Worm (Caenorhabditis elegans): ENCODE measurements around the gene sid-3.

Gene sid-3

DNA sequence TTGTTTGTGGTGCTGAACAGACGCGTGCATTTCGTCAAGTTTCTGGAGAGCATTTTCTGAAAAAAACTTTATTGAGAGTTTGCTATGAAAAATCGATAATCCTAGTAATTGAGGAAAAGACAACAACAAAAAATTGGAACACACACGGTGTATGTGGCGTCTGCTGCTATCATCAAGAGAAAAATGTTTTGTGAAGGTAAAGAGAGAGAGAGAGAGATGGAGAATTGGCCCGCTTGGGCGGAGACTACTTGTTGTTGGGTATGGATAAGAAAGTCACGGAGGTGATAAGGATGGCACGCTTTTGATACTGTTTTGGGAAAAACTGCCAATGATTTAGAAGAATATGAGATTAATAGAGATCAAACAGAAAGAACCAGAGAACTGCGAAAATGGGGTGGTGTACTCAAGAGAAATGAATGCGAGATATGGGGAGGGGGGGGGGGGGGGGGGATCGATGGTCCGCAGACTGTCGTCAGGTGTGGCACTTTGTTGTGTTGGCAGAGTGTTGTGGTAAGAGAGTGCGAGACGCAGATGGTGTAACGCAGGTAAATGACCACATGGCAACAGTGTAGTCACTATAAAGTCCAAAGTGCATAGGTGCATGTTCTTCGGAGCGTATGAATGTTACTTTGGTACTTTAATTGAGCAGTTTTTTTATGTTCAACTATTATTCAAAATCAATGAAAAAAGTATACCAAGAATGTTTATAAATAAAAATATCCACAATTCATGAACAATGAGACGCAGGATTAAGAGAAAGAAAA lies 31.1 kb downstream of the sid-3 start, which contains the start of gene acdh-7:
Gene acdh-7, minus strand, starts transcription at position 56 of the 764 bp plus-strand sequence.
- TF ChIP-seq nhr-28 (tag; optimal IDR thresholded peaks at IDR 0.05) = peak; percentile 73
- TF ChIP-seq mxl-3 (GFP tag; optimal IDR thresholded peaks at IDR 0.05) = peak; percentile 57
- peak; percentile 29 for TF ChIP-seq pqm-1 (tag; optimal IDR thresholded peaks at IDR 0.05)
- TF ChIP-seq daf-16 (GFP tag; optimal IDR thresholded peaks at IDR 0.05) = peak in 1 of 2 experiments; percentile 21
- peak; percentile 87 for TF ChIP-seq daf-16 (tag; optimal IDR thresholded peaks at IDR 0.05)
- TF ChIP-seq mes-2 (tag; optimal IDR thresholded peaks at IDR 0.05; ENCODE audit: poor library complexity, severe bottlenecking) = peak; percentile 37
- no peak for TF ChIP-seq nhr-111 (GFP tag; optimal IDR thresholded peaks at IDR 0.05)
- peak; percentile 69 for TF ChIP-seq hlh-11 (tag; optimal IDR thresholded peaks at IDR 0.05)
- TF ChIP-seq madf-9 (GFP tag; conservative IDR thresholded peaks at IDR 0.05) = no peak
- TF ChIP-seq mdl-1 (tag; optimal IDR thresholded peaks at IDR 0.05) = peak in 1 of 2 experiments; percentile 62
- peak; percentile 44 for TF ChIP-seq ceh-28 (tag; optimal IDR thresholded peaks at IDR 0.05)
- no peak for TF ChIP-seq tra-1 (GFP tag; IDR thresholded peaks at IDR 0.05)
- peak; percentile 66 for TF ChIP-seq dve-1 (tag; optimal IDR thresholded peaks at IDR 0.05; ENCODE audit: insufficient read depth)

DNA sequence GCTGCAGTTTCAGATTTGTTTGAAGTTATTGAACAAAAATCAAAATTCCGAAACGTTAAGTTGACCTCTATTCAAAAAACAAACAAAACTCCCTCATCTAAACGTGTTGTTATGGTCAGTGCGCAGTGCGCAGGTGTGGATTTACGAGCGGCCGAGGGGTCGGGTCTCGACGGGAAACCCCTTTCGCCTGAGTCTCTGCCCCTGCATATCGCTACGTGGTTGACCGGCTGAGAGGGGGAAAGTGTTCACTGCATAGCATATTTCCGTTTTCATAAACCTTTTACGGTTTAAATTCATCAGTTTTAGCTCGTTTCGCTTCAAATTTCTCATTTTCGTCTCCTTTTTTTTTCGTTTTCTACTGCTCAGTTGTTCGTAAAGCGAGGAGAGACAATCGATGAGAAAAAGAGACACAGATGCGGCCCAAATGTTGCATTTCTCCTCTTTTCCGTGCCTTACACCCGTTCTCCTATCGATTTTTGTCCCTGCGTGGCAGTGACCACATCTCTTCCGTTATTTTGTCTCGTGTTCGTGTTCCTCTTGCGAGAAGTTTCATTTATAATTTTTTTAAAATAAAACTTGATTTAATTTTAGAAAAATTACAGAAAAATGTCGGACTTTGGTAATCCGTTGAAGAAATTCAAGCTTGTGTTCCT lies 35.8 kb downstream of the sid-3 start, which contains the start of gene rab-6.2:
Gene rab-6.2, plus strand, starts transcription at position 603 of the 653 bp plus-strand sequence.
- TF ChIP-seq mdt-29 (GFP tag; IDR thresholded peaks at IDR 0.05) = no peak
- TF ChIP-seq snpc-1.2 (GFP tag; IDR thresholded peaks at IDR 0.05) = no peak
- no peak for TF ChIP-seq lin-13 (GFP tag; optimal IDR thresholded peaks at IDR 0.05)
- TF ChIP-seq mxl-3 (GFP tag; optimal IDR thresholded peaks at IDR 0.05) = peak; percentile 17
- no peak for TF ChIP-seq lin-15B (tag; optimal IDR thresholded peaks at IDR 0.05)
- no peak for TF ChIP-seq nhr-25 (tag; optimal IDR thresholded peaks at IDR 0.05; ENCODE audit: borderline replicate concordance, insufficient read depth)
- peak; percentile 19 for TF ChIP-seq R02D3.7 (tag; optimal IDR thresholded peaks at IDR 0.05)
- TF ChIP-seq F49E8.2 (tag; optimal IDR thresholded peaks at IDR 0.05; ENCODE audit: borderline replicate concordance) = no peak
- no peak for TF ChIP-seq mep-1 (tag; optimal IDR thresholded peaks at IDR 0.05)
- no peak for TF ChIP-seq unc-39 (tag; optimal IDR thresholded peaks at IDR 0.05)
- no peak for TF ChIP-seq aha-1 (tag)
- no peak for TF ChIP-seq lin-29 (GFP tag; IDR thresholded peaks at IDR 0.05)
- TF ChIP-seq daf-12 (tag; optimal IDR thresholded peaks at IDR 0.05) = no peak
- TF ChIP-seq aly-2 (tag; optimal IDR thresholded peaks at IDR 0.05) = no peak
- TF ChIP-seq skn-1 (tag; optimal IDR thresholded peaks at IDR 0.05) = no peak
- TF ChIP-seq set-16 (GFP tag; IDR thresholded peaks at IDR 0.05) = peak; percentile 26; the same call in 1 of the 2 replicates
- no peak for TF ChIP-seq F44E2.7 (GFP tag; IDR thresholded peaks at IDR 0.05)
- TF ChIP-seq ceh-20 (GFP tag; IDR thresholded peaks at IDR 0.05) = no peak
- TF ChIP-seq hlh-30 (tag; optimal IDR thresholded peaks at IDR 0.05; ENCODE audit: insufficient read depth) = no peak
- TF ChIP-seq mes-2 (tag; optimal IDR thresholded peaks at IDR 0.05; ENCODE audit: poor library complexity, severe bottlenecking) = peak; percentile 48
- no peak for TF ChIP-seq daf-19 (GFP tag; conservative IDR thresholded peaks at IDR 0.05)
- TF ChIP-seq nhr-11 (tag; optimal IDR thresholded peaks at IDR 0.05) = no peak
- no peak for TF ChIP-seq daf-16 (GFP tag; optimal IDR thresholded peaks at IDR 0.05)
- no peak for TF ChIP-seq daf-16 (tag; optimal IDR thresholded peaks at IDR 0.05)
- TF ChIP-seq ceh-28 (tag; optimal IDR thresholded peaks at IDR 0.05) = no peak
- TF ChIP-seq fkh-10 (GFP tag; optimal IDR thresholded peaks at IDR 0.05) = no peak
- TF ChIP-seq nhr-42 (GFP tag; IDR thresholded peaks at IDR 0.05) = no peak
- peak; percentile 24 for TF ChIP-seq hlh-11 (tag; optimal IDR thresholded peaks at IDR 0.05)
- no peak for TF ChIP-seq nhr-10 (tag; optimal IDR thresholded peaks at IDR 0.05)
- no peak for TF ChIP-seq tag-97 (GFP tag; IDR thresholded peaks at IDR 0.05)
- no peak for TF ChIP-seq ceh-62 (tag; optimal IDR thresholded peaks at IDR 0.05)
- TF ChIP-seq lim-7 (GFP tag; IDR thresholded peaks at IDR 0.05) = no peak
- no peak for TF ChIP-seq F10B5.3 (tag; optimal IDR thresholded peaks at IDR 0.05)
- TF ChIP-seq mdl-1 (tag; optimal IDR thresholded peaks at IDR 0.05) = no peak
- TF ChIP-seq hmg-1.1 (GFP tag; IDR thresholded peaks at IDR 0.05) = peak; percentile 28; the same call in 1 of the 2 replicates
- no peak for TF ChIP-seq mxl-2 (GFP tag; conservative IDR thresholded peaks at IDR 0.05)
- no peak for TF ChIP-seq tra-1 (GFP tag; IDR thresholded peaks at IDR 0.05)
- TF ChIP-seq pqm-1 (tag; optimal IDR thresholded peaks at IDR 0.05) = no peak
- TF ChIP-seq ztf-7 (tag; optimal IDR thresholded peaks at IDR 0.05) = no peak
- no peak for TF ChIP-seq vab-7 (GFP tag; IDR thresholded peaks at IDR 0.05)
- TF ChIP-seq egl-43 (GFP tag; IDR thresholded peaks at IDR 0.05) = no peak
- no peak for TF ChIP-seq nhr-28 (tag; optimal IDR thresholded peaks at IDR 0.05)
